Worm (Caenorhabditis elegans) whole organism, midembryonic: ENCODE data around the gene M117.6.

Experiments
- T22C8.4 ChIP-seq: fragments of 200-800 bp; sonication (Bioruptor generic); IDR thresholded peaks from 2 replicates; pipeline ENCODE4 v1.3.6; 2022; ENCODE audit warnings: missing genetic modification characterization, missing compliant biosample characterization
- cog-1 ChIP-seq: sonication (generic microtip); optimal IDR thresholded peaks from 2 replicates; lab custom pipeline; 2016; ENCODE audit warnings: missing genetic modification characterization, missing compliant biosample characterization
- flt-1 ChIP-seq: fragments of 200-800 bp; sonication (Bioruptor generic); IDR thresholded peaks from 2 replicates; pipeline ENCODE4 v1.3.6; 2022; ENCODE audit warnings: missing genetic modification characterization, missing compliant biosample characterization
- klf-2 ChIP-seq: fragments of 200-800 bp; sonication (Bioruptor generic); conservative IDR thresholded peaks from 2 replicates; pipeline ENCODE4 v1.3.6; 2022; ENCODE audit warnings: missing genetic modification reagents, missing genetic modification characterization, missing compliant biosample characterization
- med-1 ChIP-seq: sonication (generic microtip); optimal IDR thresholded peaks from 2 replicates; lab custom pipeline; 2017; ENCODE audit warnings: missing genetic modification characterization, mild to moderate bottlenecking, missing compliant biosample characterization, antibody characterized with exemption, missing genetic modification reagents; ENCODE audit not compliant: insufficient read depth
- ref-1 ChIP-seq: fragments of 200-800 bp; sonication (Bioruptor generic); conservative IDR thresholded peaks from 2 replicates; pipeline ENCODE4 v1.3.6; 2022; ENCODE audit warnings: missing genetic modification reagents, missing genetic modification characterization, missing compliant biosample characterization
- tab-1 ChIP-seq: fragments of 200-800 bp; sonication (Bioruptor generic); IDR thresholded peaks from 2 replicates; pipeline ENCODE4 v1.3.6; 2022; ENCODE audit warnings: missing genetic modification characterization, missing compliant biosample characterization
- ztf-23 ChIP-seq: fragments of 200-800 bp; sonication (Bioruptor generic); IDR thresholded peaks from 2 replicates; pipeline ENCODE4 v1.3.6; 2022; ENCODE audit warnings: missing genetic modification reagents, missing genetic modification characterization, missing compliant biosample characterization
- ztf-29 ChIP-seq: fragments of 200-800 bp; sonication (Bioruptor generic); IDR thresholded peaks from 2 replicates; pipeline ENCODE4 v1.3.6; 2022; ENCODE audit warnings: missing genetic modification reagents, missing genetic modification characterization, missing compliant biosample characterization

Gene M117.6

ce11 chrIV:11822454-11822853 is 5.5 kb downstream of the M117.6 start:
- TF ChIP-seq ztf-29 (GFP tag; lab: Robert Waterston, UW) (no peak), ref-1 (GFP tag; lab: Robert Waterston, UW) (no peak), klf-2 (GFP tag; lab: Robert Waterston, UW) (no peak), ztf-23 (no peak), T22C8.4 (GFP tag; lab: Robert Waterston, UW) (no peak), flt-1 (no peak), tab-1 (no peak), med-1 (GFP tag; lab: Kevin White, UChicago) (no peak)

ce11 chrIV:11821591-11822361 is 6.1 kb downstream of the M117.6 start, which contains the start of the genes par-5 and M117.3:
Gene par-5 (minus strand): TSS chrIV:11821924.
Gene M117.3 (plus strand): TSS chrIV:11822206.
- TF ChIP-seq flt-1 (0 out of 2 replicates have a peak, but pooled peaks have one; percentile 11), tab-1 (no peak), med-1 (GFP tag; lab: Kevin White, UChicago) (no peak), ref-1 (GFP tag; lab: Robert Waterston, UW) (no peak), ztf-23 (no peak), ztf-29 (GFP tag; lab: Robert Waterston, UW) (no peak), cog-1 (tag; lab: Kevin White, UChicago) (peak; percentile 56), T22C8.4 (GFP tag; lab: Robert Waterston, UW) (peak; percentile 73), klf-2 (GFP tag; lab: Robert Waterston, UW) (no peak)

ce11 chrIV:11820067-11820913 is 7.6 kb downstream of the M117.6 start:
- TF ChIP-seq T22C8.4 (GFP tag; lab: Robert Waterston, UW) (no peak), ztf-23 (no peak), ztf-29 (GFP tag; lab: Robert Waterston, UW) (no peak), klf-2 (GFP tag; lab: Robert Waterston, UW) (no peak), ref-1 (GFP tag; lab: Robert Waterston, UW) (no peak), cog-1 (tag; lab: Kevin White, UChicago) (no peak), tab-1 (no peak), flt-1 (no peak), med-1 (GFP tag; lab: Kevin White, UChicago) (no peak)

- no peak for TF ChIP-seq tab-1
- TF ChIP-seq klf-2 (GFP tag; lab: Robert Waterston, UW): no peak
- TF ChIP-seq ztf-29 (GFP tag; lab: Robert Waterston, UW): no peak
- TF ChIP-seq T22C8.4 (GFP tag; lab: Robert Waterston, UW): no peak
- TF ChIP-seq med-1 (GFP tag; lab: Kevin White, UChicago): no peak
- no peak for TF ChIP-seq flt-1
- no peak for TF ChIP-seq ztf-23
- TF ChIP-seq ref-1 (GFP tag; lab: Robert Waterston, UW): no peak
- no peak for TF ChIP-seq cog-1 (tag; lab: Kevin White, UChicago)
These were observed 14.0 kb downstream of the M117.6 start, which contains the start of gene M117.1 for ce11 chrIV:11813901-11814300. Gene M117.1 (plus strand): TSS chrIV:11814247.

- TF ChIP-seq flt-1 (no peak), T22C8.4 (GFP tag; lab: Robert Waterston, UW) (no peak), cog-1 (tag; lab: Kevin White, UChicago) (no peak), med-1 (GFP tag; lab: Kevin White, UChicago) (no peak), ztf-29 (GFP tag; lab: Robert Waterston, UW) (no peak), tab-1 (no peak), ztf-23 (no peak), ref-1 (GFP tag; lab: Robert Waterston, UW) (no peak), klf-2 (GFP tag; lab: Robert Waterston, UW) (no peak)
These were observed 15.9 kb downstream of the M117.6 start for ce11 chrIV:11812017-11812416.

- peak; percentile 31 for TF ChIP-seq cog-1 (tag; lab: Kevin White, UChicago)
- TF ChIP-seq flt-1: 0 out of 2 replicates have a peak, but pooled peaks have one; percentile 10
- TF ChIP-seq med-1 (GFP tag; lab: Kevin White, UChicago): no peak
- no peak for TF ChIP-seq ref-1 (GFP tag; lab: Robert Waterston, UW)
These were observed 18.2 kb downstream of the M117.6 start for ce11 chrIV:11809708-11810114.

ce11 chrIV:11809047-11809446 is 18.9 kb downstream of the M117.6 start:
- no peak for TF ChIP-seq flt-1
- TF ChIP-seq med-1 (GFP tag; lab: Kevin White, UChicago): no peak
- no peak for TF ChIP-seq ztf-29 (GFP tag; lab: Robert Waterston, UW)
- no peak for TF ChIP-seq tab-1
- no peak for TF ChIP-seq ztf-23
- TF ChIP-seq T22C8.4 (GFP tag; lab: Robert Waterston, UW): no peak
- TF ChIP-seq ref-1 (GFP tag; lab: Robert Waterston, UW): no peak
- no peak for TF ChIP-seq cog-1 (tag; lab: Kevin White, UChicago)
- no peak for TF ChIP-seq klf-2 (GFP tag; lab: Robert Waterston, UW)

ce11 chrIV:11804053-11804452 is 23.9 kb downstream of the M117.6 start, which contains the start of gene H01G02.1:
Gene H01G02.1 (minus strand): TSS chrIV:11804153.
- TF ChIP-seq ztf-23 (no peak), tab-1 (no peak), ref-1 (GFP tag; lab: Robert Waterston, UW) (no peak), flt-1 (no peak), cog-1 (tag; lab: Kevin White, UChicago) (no peak), T22C8.4 (GFP tag; lab: Robert Waterston, UW) (no peak), med-1 (GFP tag; lab: Kevin White, UChicago) (no peak), ztf-29 (GFP tag; lab: Robert Waterston, UW) (no peak), klf-2 (GFP tag; lab: Robert Waterston, UW) (no peak)
